Fruit fly (Drosophila melanogaster) whole organism, embryonic: ENCODE results near the gene Lst8.
A peak's percentile ranks its signal among the peaks of the same experiment; 100 is the strongest.

Experiments
- Bgb ChIP-seq: fragments of 200-800 bp; sonication (Bioruptor generic); IDR thresholded peaks from 2 replicates; pipeline ENCODE4 v1.3.6; 2022; ENCODE audit warnings: missing biosample characterization, missing genetic modification characterization; ENCODE audit not compliant: partially characterized antibody
- CG1024 ChIP-seq: fragments of 200-800 bp; sonication (Bioruptor generic); IDR thresholded peaks from 2 replicates; pipeline ENCODE4 v1.3.6; 2022; ENCODE audit warnings: missing biosample characterization, missing genetic modification characterization
- CG10366 ChIP-seq: fragments of 200-800 bp; sonication (Bioruptor generic); IDR thresholded peaks from 2 replicates; pipeline ENCODE4 v1.3.6; 2022; ENCODE audit warnings: missing biosample characterization, missing genetic modification characterization
- CG12659 ChIP-seq: fragments of 200-800 bp; sonication (Bioruptor generic); optimal IDR thresholded peaks from 3 replicates; lab custom pipeline; 2017; ENCODE audit warnings: mild to moderate bottlenecking, missing biosample characterization, missing genetic modification reagents, missing genetic modification characterization
- CG14014 ChIP-seq: fragments of 200-800 bp; sonication (Bioruptor generic); IDR thresholded peaks from 2 replicates; pipeline ENCODE4 v1.3.6; 2022; ENCODE audit warnings: missing biosample characterization, missing genetic modification characterization
- CG14050 ChIP-seq: fragments of 200-800 bp; sonication (Bioruptor generic); IDR thresholded peaks from 3 replicates; pipeline ENCODE4 v1.3.6; 2022; ENCODE audit warnings: missing biosample characterization, missing genetic modification characterization
- CG14667 ChIP-seq: fragments of 200-800 bp; sonication (Bioruptor generic); IDR thresholded peaks from 2 replicates; pipeline ENCODE4 v1.3.6; 2022; ENCODE audit warnings: missing biosample characterization, missing genetic modification characterization
- CG17186 ChIP-seq: fragments of 200-800 bp; sonication (Bioruptor generic); optimal IDR thresholded peaks from 3 replicates; lab custom pipeline; 2017; ENCODE audit warnings: missing biosample characterization, missing genetic modification reagents, missing genetic modification characterization
- CG17361 ChIP-seq: fragments of 200-800 bp; sonication (Bioruptor generic); IDR thresholded peaks from 3 replicates; pipeline ENCODE4 v1.3.6; 2022; ENCODE audit warnings: missing biosample characterization, missing genetic modification characterization
- CG31388 ChIP-seq: fragments of 200-800 bp; sonication (Bioruptor generic); optimal IDR thresholded peaks from 2 replicates; lab custom pipeline; 2016; ENCODE audit warnings: missing biosample characterization, missing genetic modification characterization
- CG3838 ChIP-seq: fragments of 200-800 bp; sonication (Bioruptor generic); optimal IDR thresholded peaks from 3 replicates; lab custom pipeline; 2016; ENCODE audit warnings: missing biosample characterization, missing genetic modification characterization
- CG42726 ChIP-seq: fragments of 200-800 bp; sonication (Bioruptor generic); IDR thresholded peaks from 2 replicates; pipeline ENCODE4 v1.3.6; 2022; ENCODE audit warnings: missing biosample characterization, missing genetic modification characterization; ENCODE audit not compliant: partially characterized antibody
- CG4328 ChIP-seq: fragments of 200-800 bp; sonication (Bioruptor generic); optimal IDR thresholded peaks from 3 replicates; lab custom pipeline; 2017; ENCODE audit warnings: missing biosample characterization, missing genetic modification reagents, missing genetic modification characterization
- CG4730 ChIP-seq: fragments of 200-800 bp; sonication (Bioruptor generic); IDR thresholded peaks from 2 replicates; pipeline ENCODE4 v1.3.6; 2022; ENCODE audit warnings: missing biosample characterization, missing genetic modification characterization
- CG6272 ChIP-seq: fragments of 200-800 bp; sonication (Bioruptor generic); IDR thresholded peaks from 2 replicates; pipeline ENCODE4 v1.3.6; 2022; ENCODE audit warnings: missing biosample characterization, missing genetic modification characterization
- CG6813 ChIP-seq: fragments of 200-800 bp; sonication (Bioruptor generic); optimal IDR thresholded peaks from 2 replicates; lab custom pipeline; 2017; ENCODE audit warnings: missing biosample characterization, missing genetic modification characterization, mild to moderate bottlenecking, moderate library complexity, missing genetic modification reagents
- CG9727 ChIP-seq: fragments of 200-800 bp; sonication (Bioruptor generic); optimal IDR thresholded peaks from 3 replicates; lab custom pipeline; 2017; ENCODE audit warnings: missing biosample characterization, mild to moderate bottlenecking, missing genetic modification characterization
- Dfd ChIP-seq, 2 experiments: fragments of >200 bp; optimal IDR thresholded peaks; 2 replicates each; lab custom pipeline; 2017; ENCODE audit warnings: missing biosample characterization in 2 of 2, missing genetic modification characterization in 2 of 2
- E2f1 ChIP-seq: fragments of 200-800 bp; sonication (Bioruptor generic); IDR thresholded peaks from 2 replicates; pipeline ENCODE4 v1.3.6; 2022; ENCODE audit warnings: missing biosample characterization, missing genetic modification characterization
- Ets97D ChIP-seq: fragments of 200-800 bp; sonication (Bioruptor generic); optimal IDR thresholded peaks from 3 replicates; lab custom pipeline; 2016; ENCODE audit warnings: missing biosample characterization, missing genetic modification characterization
- Fer2 ChIP-seq: fragments of 200-800 bp; sonication (Bioruptor generic); optimal IDR thresholded peaks from 2 replicates; lab custom pipeline; 2018; ENCODE audit warnings: missing biosample characterization, mild to moderate bottlenecking, missing genetic modification characterization, moderate library complexity
- HHEX ChIP-seq: fragments of 200-800 bp; sonication (Bioruptor generic); optimal IDR thresholded peaks from 3 replicates; lab custom pipeline; 2017; ENCODE audit warnings: missing biosample characterization, mild to moderate bottlenecking, missing genetic modification characterization, missing genetic modification reagents
- HmgD ChIP-seq: fragments of 200-800 bp; sonication (Bioruptor generic); optimal IDR thresholded peaks from 3 replicates; lab custom pipeline; 2016; ENCODE audit warnings: missing biosample characterization, missing genetic modification characterization
- MBD-R2 ChIP-seq: fragments of 200-800 bp; sonication (Bioruptor generic); IDR thresholded peaks from 2 replicates; pipeline ENCODE4 v1.3.6; 2022; ENCODE audit warnings: missing biosample characterization, missing genetic modification characterization
- MTF-1 ChIP-seq: fragments of 200-800 bp; sonication (Bioruptor generic); optimal IDR thresholded peaks from 2 replicates; lab custom pipeline; 2018; ENCODE audit warnings: missing biosample characterization, mild to moderate bottlenecking, missing genetic modification characterization, borderline replicate concordance
- Nf-YB ChIP-seq: fragments of 200-800 bp; sonication (Bioruptor generic); optimal IDR thresholded peaks from 3 replicates; lab custom pipeline; 2019; ENCODE audit warnings: missing biosample characterization, mild to moderate bottlenecking, missing genetic modification characterization, moderate library complexity
- Ssrp ChIP-seq: fragments of 200-800 bp; sonication (Bioruptor generic); optimal IDR thresholded peaks from 2 replicates; lab custom pipeline; 2018; ENCODE audit warnings: missing biosample characterization, mild to moderate bottlenecking, missing genetic modification characterization, moderate library complexity
- YL-1 ChIP-seq: fragments of 200-800 bp; sonication (Bioruptor generic); optimal IDR thresholded peaks from 3 replicates; lab custom pipeline; 2017; ENCODE audit warnings: missing biosample characterization, mild to moderate bottlenecking, missing genetic modification characterization
- bbx ChIP-seq: fragments of 200-800 bp; sonication (Bioruptor generic); IDR thresholded peaks from 2 replicates; pipeline ENCODE4 v1.3.6; 2022; ENCODE audit warnings: missing biosample characterization, missing genetic modification characterization; ENCODE audit not compliant: partially characterized antibody
- br ChIP-seq: fragments of >200 bp; optimal IDR thresholded peaks from 2 replicates; lab custom pipeline; 2017
- cas ChIP-seq: fragments of 200-800 bp; sonication (Bioruptor generic); IDR thresholded peaks from 2 replicates; pipeline ENCODE4 v1.3.6; 2022; ENCODE audit warnings: missing biosample characterization, missing genetic modification characterization
- chinmo ChIP-seq: fragments of 200-800 bp; sonication (Bioruptor generic); IDR thresholded peaks from 4 replicates; pipeline ENCODE4 v1.3.6; 2022; ENCODE audit warnings: missing biosample characterization, missing genetic modification characterization; ENCODE audit not compliant: partially characterized antibody
- ci ChIP-seq: fragments of 200-800 bp; sonication (Bioruptor generic); IDR thresholded peaks from 3 replicates; pipeline ENCODE4 v1.3.6; 2022; ENCODE audit warnings: missing biosample characterization, missing genetic modification characterization
- crol ChIP-seq: fragments of 200-800 bp; sonication (Bioruptor generic); IDR thresholded peaks from 2 replicates; pipeline ENCODE4 v1.3.6; 2022; ENCODE audit warnings: missing biosample characterization, missing genetic modification characterization
- emc ChIP-seq: fragments of 200-800 bp; sonication (Bioruptor generic); optimal IDR thresholded peaks from 2 replicates; lab custom pipeline; 2016; ENCODE audit warnings: missing biosample characterization, missing genetic modification characterization
- ems ChIP-seq: fragments of 200-800 bp; sonication (Bioruptor generic); optimal IDR thresholded peaks from 3 replicates; lab custom pipeline; 2016; ENCODE audit warnings: missing biosample characterization, missing genetic modification characterization
- esg ChIP-seq: fragments of 200-800 bp; sonication (Bioruptor generic); conservative IDR thresholded peaks from 2 replicates; pipeline ENCODE4 v1.3.6; 2022; ENCODE audit warnings: missing biosample characterization, missing genetic modification characterization
- exex ChIP-seq: fragments of 200-800 bp; sonication (Bioruptor generic); optimal IDR thresholded peaks from 4 replicates; lab custom pipeline; 2018; ENCODE audit warnings: missing biosample characterization, mild to moderate bottlenecking, missing genetic modification characterization, moderate library complexity
- fd102C ChIP-seq: fragments of 200-800 bp; sonication (Bioruptor generic); optimal IDR thresholded peaks from 2 replicates; lab custom pipeline; 2018; ENCODE audit warnings: missing biosample characterization, mild to moderate bottlenecking, missing genetic modification characterization, moderate library complexity
- fd96Cb ChIP-seq: fragments of 200-800 bp; sonication (Bioruptor generic); optimal IDR thresholded peaks from 2 replicates; lab custom pipeline; 2018; ENCODE audit warnings: missing biosample characterization, mild to moderate bottlenecking, missing genetic modification characterization, moderate library complexity
- h ChIP-seq: fragments of >200 bp; optimal IDR thresholded peaks from 2 replicates; lab custom pipeline; 2017
- ham ChIP-seq: fragments of 200-800 bp; sonication (Bioruptor generic); IDR thresholded peaks from 2 replicates; pipeline ENCODE4 v1.3.6; 2022; ENCODE audit warnings: missing biosample characterization, missing genetic modification characterization
- hkb ChIP-seq, 2 experiments: fragments of 200-800 bp in 1 of 2; fragments of >200 bp in 1 of 2; sonication (Bioruptor generic) in 1 of 2; IDR thresholded peaks in 1 of 2; optimal IDR thresholded peaks in 1 of 2; 2 replicates each; pipeline versions ENCODE4 v1.3.6 to Lab custom; 2017 to 2022; ENCODE audit warnings: missing biosample characterization in 1 of 2, missing genetic modification characterization in 1 of 2
- knrl ChIP-seq: fragments of 200-800 bp; sonication (Bioruptor generic); IDR thresholded peaks from 3 replicates; pipeline ENCODE4 v1.3.6; 2022; ENCODE audit warnings: missing biosample characterization, missing genetic modification characterization; ENCODE audit not compliant: partially characterized antibody
- oc ChIP-seq: fragments of 200-800 bp; sonication (Bioruptor generic); optimal IDR thresholded peaks from 2 replicates; lab custom pipeline; 2018; ENCODE audit warnings: missing biosample characterization, mild to moderate bottlenecking, missing genetic modification characterization, moderate library complexity
- pnt ChIP-seq: fragments of 200-800 bp; sonication (Bioruptor generic); optimal IDR thresholded peaks from 3 replicates; lab custom pipeline; 2016; ENCODE audit warnings: missing biosample characterization, missing genetic modification characterization
- pzg ChIP-seq: fragments of 200-800 bp; sonication (Bioruptor generic); optimal IDR thresholded peaks from 3 replicates; lab custom pipeline; 2018; ENCODE audit warnings: missing biosample characterization, mild to moderate bottlenecking, missing genetic modification characterization, moderate library complexity
- slbo ChIP-seq: fragments of 200-800 bp; sonication (Bioruptor generic); IDR thresholded peaks from 2 replicates; pipeline ENCODE4 v1.3.6; 2022; ENCODE audit warnings: missing biosample characterization, missing genetic modification characterization
- unpg ChIP-seq: fragments of 200-800 bp; sonication (Bioruptor generic); optimal IDR thresholded peaks from 3 replicates; lab custom pipeline; 2018; ENCODE audit warnings: missing biosample characterization, mild to moderate bottlenecking, missing genetic modification characterization, moderate library complexity
- wek ChIP-seq: fragments of 200-800 bp; sonication (Bioruptor generic); optimal IDR thresholded peaks from 3 replicates; lab custom pipeline; 2018; ENCODE audit warnings: missing biosample characterization, mild to moderate bottlenecking, missing genetic modification characterization, moderate library complexity

Lst8 gene

DNA sequence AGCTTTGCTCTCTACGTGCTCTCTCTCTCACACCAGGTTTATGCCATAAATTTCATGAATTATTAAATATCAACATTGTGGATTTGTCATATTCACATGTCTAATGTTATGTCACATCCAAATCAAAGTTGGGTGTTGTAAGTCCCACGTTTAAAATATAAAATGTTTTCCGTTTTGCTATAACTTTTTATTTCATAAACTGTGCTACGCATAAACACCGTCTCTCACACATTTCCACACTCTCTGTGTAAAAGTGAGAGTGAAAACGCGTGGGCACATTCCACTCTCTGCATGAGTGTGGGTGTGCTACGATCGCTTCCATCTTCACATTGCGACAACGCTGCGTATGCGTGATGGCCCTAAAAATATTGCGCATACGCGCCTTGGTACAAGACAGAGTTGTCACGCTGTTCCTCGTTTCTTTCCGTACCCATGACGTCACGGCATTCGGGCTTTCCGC is 35.0 kb upstream of the Lst8 start (continued):
- TF ChIP-seq CG9727, result peak; percentile 96
- TF ChIP-seq CG4328 (GFP tag; lab: Kevin White, UChicago), result peak; percentile 98
- peak; percentile 94 for TF ChIP-seq CG10366 (GFP tag; lab: Robert Waterston, UW)
- TF ChIP-seq Fer2 (tag; lab: Kevin White, UChicago), result peak; percentile 97
- peak; percentile 98 for TF ChIP-seq CG12659
- TF ChIP-seq bbx (GFP tag; lab: Robert Waterston, UW), result no peak
- TF ChIP-seq CG3838 (GFP tag; lab: Kevin White, UChicago), result peak; percentile 81
- peak; percentile 98 for TF ChIP-seq unpg (GFP tag; lab: Kevin White, UChicago)
- TF ChIP-seq pzg (GFP tag; lab: Kevin White, UChicago), result peak; percentile 32
- TF ChIP-seq esg, result peak; percentile 88
- TF ChIP-seq MBD-R2 (GFP tag; lab: Robert Waterston, UW), result peak; percentile 94
- TF ChIP-seq hkb (optimal IDR thresholded peaks at IDR 0.05; lab: Kevin White, UChicago), result no peak
- TF ChIP-seq hkb (GFP tag; IDR thresholded peaks at IDR 0.05; lab: Robert Waterston, UW), result peak; percentile 99
- TF ChIP-seq wek (GFP tag; lab: Kevin White, UChicago), result peak; percentile 93
- TF ChIP-seq CG14050 (GFP tag; lab: Robert Waterston, UW), result peak; percentile 96
- TF ChIP-seq Dfd (GFP tag; optimal IDR thresholded peaks at IDR 0.05; lab: Kevin White, UChicago), result no peak
- TF ChIP-seq CG14014 (GFP tag; lab: Robert Waterston, UW), result peak; percentile 97
- peak; percentile 79 for TF ChIP-seq pnt
- TF ChIP-seq Ets97D, result peak; percentile 75
- TF ChIP-seq ham (GFP tag; lab: Robert Waterston, UW), result peak; percentile 70; the same call in 1 of the 2 replicates
- peak; percentile 86 for TF ChIP-seq CG17186
- no peak; the same call in 3 of the 4 replicates for TF ChIP-seq chinmo (GFP tag; lab: Robert Waterston, UW)
- peak; percentile 93 for TF ChIP-seq exex (tag; lab: Kevin White, UChicago)
- TF ChIP-seq fd102C (GFP tag; lab: Kevin White, UChicago), result peak; percentile 60
- TF ChIP-seq ci (GFP tag; lab: Robert Waterston, UW), result peak; percentile 98
- peak; percentile 88 for TF ChIP-seq CG4730 (GFP tag; lab: Robert Waterston, UW)
- TF ChIP-seq CG17361 (GFP tag; lab: Robert Waterston, UW), result peak; percentile 91
- peak; percentile 86 for TF ChIP-seq Nf-YB (GFP tag; lab: Kevin White, UChicago)
- TF ChIP-seq Bgb (GFP tag; lab: Robert Waterston, UW), result no peak; the same call in 1 of the 2 replicates
- peak; percentile 74 for TF ChIP-seq CG6272 (GFP tag; lab: Robert Waterston, UW)
- TF ChIP-seq emc (GFP tag; lab: Kevin White, UChicago), result peak; percentile 87
- peak; percentile 96 for TF ChIP-seq ems (GFP tag; lab: Kevin White, UChicago)
- TF ChIP-seq br (lab: Kevin White, UChicago), result no peak
- peak; percentile 91 for TF ChIP-seq E2f1 (GFP tag; lab: Robert Waterston, UW)
- peak; percentile 95 for TF ChIP-seq oc (tag; lab: Kevin White, UChicago)
- peak; percentile 71 for TF ChIP-seq CG14667 (GFP tag; lab: Robert Waterston, UW)
- TF ChIP-seq HHEX (GFP tag; lab: Kevin White, UChicago), result peak; percentile 99
- no peak for TF ChIP-seq knrl
- peak; percentile 94 for TF ChIP-seq MTF-1 (GFP tag; lab: Kevin White, UChicago)
- TF ChIP-seq CG1024 (GFP tag; lab: Robert Waterston, UW), result peak; percentile 80
- peak; percentile 87 for TF ChIP-seq HmgD (GFP tag; lab: Kevin White, UChicago)
- peak; percentile 91 for TF ChIP-seq cas (GFP tag; lab: Robert Waterston, UW)
- TF ChIP-seq YL-1 (GFP tag; lab: Kevin White, UChicago), result peak; percentile 85
- TF ChIP-seq CG42726, result no peak
- peak; percentile 81 for TF ChIP-seq CG31388 (GFP tag; lab: Kevin White, UChicago)
- TF ChIP-seq fd96Cb (tag; lab: Kevin White, UChicago), result peak; percentile 93
- TF ChIP-seq h, result no peak
- peak; percentile 95 for TF ChIP-seq slbo (GFP tag; lab: Robert Waterston, UW)
- peak; percentile 98 for TF ChIP-seq CG6813 (GFP tag; lab: Kevin White, UChicago)
- no peak for TF ChIP-seq crol
- peak; percentile 91 for TF ChIP-seq Ssrp (tag; lab: Kevin White, UChicago)
